In genomic region chr3R:4914439-4914880, dm6 we compare ENCODE assay signal across 4 fruit fly cellular contexts.
TF ChIP-seq lines count a peak whose summit lies in the region.

No protein-coding gene starts in this region.

- no peak for TF ChIP-seq CTCF in whole organism, embryonic (GFP tag; optimal IDR thresholded peaks at IDR 0.05; lab: Kevin White, UChicago)

TF ChIP-seq in whole organism, embryonic, 481 proteins besides CTCF, POLR2A, EP300 and RAD21:
- TF ChIP-seq Kr (GFP tag; optimal IDR thresholded peaks at IDR 0.05; lab: Kevin White, UChicago) (peak; percentile 78), grau (tag; optimal IDR thresholded peaks at IDR 0.05; lab: Kevin White, UChicago) (peak; percentile 40), CG32767 (GFP tag; IDR thresholded peaks at IDR 0.05; lab: Robert Waterston, UW) (no peak), B-H1 (GFP tag; IDR thresholded peaks at IDR 0.05; lab: Robert Waterston, UW) (no peak), crol (GFP tag; IDR thresholded peaks at IDR 0.05; lab: Robert Waterston, UW) (peak; percentile 86), zfh1 (GFP tag; IDR thresholded peaks at IDR 0.05; lab: Robert Waterston, UW) (0 out of 3 replicates have a peak, but pooled peaks have one; percentile 11), mld (GFP tag; IDR thresholded peaks at IDR 0.05; lab: Robert Waterston, UW; ENCODE audit: partially characterized antibody) (0 out of 3 replicates have a peak, but pooled peaks have one; percentile 15), cg (GFP tag; optimal IDR thresholded peaks at IDR 0.05; lab: Kevin White, UChicago) (peak; percentile 30), sens (GFP tag; lab: Kevin White, UChicago) (peak; percentile 83), tll (GFP tag; optimal IDR thresholded peaks at IDR 0.05; lab: Kevin White, UChicago) (peak in 1 of 2 experiments; percentile 53), MBD-R2 (GFP tag; IDR thresholded peaks at IDR 0.05; lab: Robert Waterston, UW) (0 out of 2 replicates have a peak, but pooled peaks have one; percentile 8), schlank (tag; optimal IDR thresholded peaks at IDR 0.05; lab: Kevin White, UChicago) (no peak), kni (GFP tag; optimal IDR thresholded peaks at IDR 0.05; lab: Kevin White, UChicago) (peak; percentile 25), cad (GFP tag; optimal IDR thresholded peaks at IDR 0.05; lab: Kevin White, UChicago) (peak; percentile 47), kah (GFP tag; optimal IDR thresholded peaks at IDR 0.05; lab: Kevin White, UChicago) (peak; percentile 41), nom (GFP tag; optimal IDR thresholded peaks at IDR 0.05; lab: Kevin White, UChicago) (peak; percentile 24), twi (tag; optimal IDR thresholded peaks at IDR 0.05; lab: Kevin White, UChicago) (peak; percentile 90), trh (GFP tag; optimal IDR thresholded peaks at IDR 0.05; lab: Kevin White, UChicago) (no peak), CG8924 (tag; optimal IDR thresholded peaks at IDR 0.05; lab: Kevin White, UChicago) (peak; percentile 22), CG2199 (GFP tag; IDR thresholded peaks at IDR 0.05; lab: Robert Waterston, UW) (peak; percentile 82; the same call in 1 of the 3 replicates), CG9727 (GFP tag; optimal IDR thresholded peaks at IDR 0.05; lab: Kevin White, UChicago) (no peak), D19A (tag; optimal IDR thresholded peaks at IDR 0.05; lab: Kevin White, UChicago) (peak; percentile 54)

TF ChIP-seq in whole organism, prepupa, 60 proteins besides CTCF, POLR2A, EP300 and RAD21 (continues in another document):
- no peak for TF ChIP-seq CG15336 (GFP tag; IDR thresholded peaks at IDR 0.05; lab: Robert Waterston, UW)
- TF ChIP-seq CG9139 (GFP tag; optimal IDR thresholded peaks at IDR 0.05; lab: Kevin White, UChicago) = peak; percentile 48
- TF ChIP-seq CG31627 (GFP tag; optimal IDR thresholded peaks at IDR 0.05; lab: Kevin White, UChicago) = no peak
- TF ChIP-seq achi (GFP tag; optimal IDR thresholded peaks at IDR 0.05; lab: Kevin White, UChicago) = no peak
- no peak for TF ChIP-seq CG11294 (GFP tag; IDR thresholded peaks at IDR 0.05; lab: Robert Waterston, UW)
- TF ChIP-seq CG8119 (GFP tag; IDR thresholded peaks at IDR 0.05; lab: Robert Waterston, UW) = no peak
- peak; percentile 38 for TF ChIP-seq fkh (GFP tag; optimal IDR thresholded peaks at IDR 0.05; lab: Kevin White, UChicago)
- no peak for TF ChIP-seq CG6854 (GFP tag; optimal IDR thresholded peaks at IDR 0.05; lab: Kevin White, UChicago)
- TF ChIP-seq CG8319 (GFP tag; optimal IDR thresholded peaks at IDR 0.05; lab: Kevin White, UChicago) = no peak
- TF ChIP-seq CG1621 (tag; optimal IDR thresholded peaks at IDR 0.05; lab: Kevin White, UChicago) = no peak
- TF ChIP-seq Met (GFP tag; optimal IDR thresholded peaks at IDR 0.05; lab: Kevin White, UChicago) = no peak
- TF ChIP-seq cyc (GFP tag; optimal IDR thresholded peaks at IDR 0.05; lab: Kevin White, UChicago) = no peak
- no peak for TF ChIP-seq CG10669 (GFP tag; optimal IDR thresholded peaks at IDR 0.05; lab: Kevin White, UChicago)
- TF ChIP-seq vri (GFP tag; optimal IDR thresholded peaks at IDR 0.05; lab: Kevin White, UChicago) = no peak
- TF ChIP-seq Sox15 (GFP tag; optimal IDR thresholded peaks at IDR 0.05; lab: Kevin White, UChicago) = no peak
- no peak for TF ChIP-seq Eip93F (GFP tag; optimal IDR thresholded peaks at IDR 0.05; lab: Kevin White, UChicago)
- TF ChIP-seq CG11902 (GFP tag; optimal IDR thresholded peaks at IDR 0.05; lab: Kevin White, UChicago) = no peak
- TF ChIP-seq CG7368 (GFP tag; optimal IDR thresholded peaks at IDR 0.05; lab: Kevin White, UChicago) = no peak
- no peak for TF ChIP-seq lz (GFP tag; optimal IDR thresholded peaks at IDR 0.05; lab: Kevin White, UChicago)
- TF ChIP-seq Eip78C (GFP tag; lab: Kevin White, UChicago) = peak; percentile 70
- TF ChIP-seq Ets96B (tag; optimal IDR thresholded peaks at IDR 0.05; lab: Kevin White, UChicago) = no peak
- no peak for TF ChIP-seq Smox (GFP tag; optimal IDR thresholded peaks at IDR 0.05; lab: Kevin White, UChicago)
- TF ChIP-seq salr (GFP tag; optimal IDR thresholded peaks at IDR 0.05; lab: Kevin White, UChicago) = peak in 1 of 2 experiments; percentile 1
- TF ChIP-seq Ets21C (GFP tag; optimal IDR thresholded peaks at IDR 0.05; lab: Kevin White, UChicago) = no peak
- peak; percentile 13 for TF ChIP-seq CG3919 (GFP tag; optimal IDR thresholded peaks at IDR 0.05; lab: Kevin White, UChicago)

TF ChIP-seq in whole organism, pupa, 21 proteins besides CTCF, POLR2A, EP300 and RAD21:
- peak; percentile 87 for TF ChIP-seq EcR (GFP tag; optimal IDR thresholded peaks at IDR 0.05; lab: Kevin White, UChicago)
- no peak for TF ChIP-seq CG4496 (GFP tag; IDR thresholded peaks at IDR 0.05; lab: Robert Waterston, UW)
- TF ChIP-seq CG15710 (tag; optimal IDR thresholded peaks at IDR 0.05; lab: Kevin White, UChicago) = no peak
- TF ChIP-seq Pif1B (GFP tag; optimal IDR thresholded peaks at IDR 0.05; lab: Kevin White, UChicago) = no peak
- TF ChIP-seq CG8301 (tag; optimal IDR thresholded peaks at IDR 0.05; lab: Kevin White, UChicago) = no peak
- no peak for TF ChIP-seq Pif1A (GFP tag; optimal IDR thresholded peaks at IDR 0.05; lab: Kevin White, UChicago)
- peak; percentile 6 for TF ChIP-seq CG8159 (tag; optimal IDR thresholded peaks at IDR 0.05; lab: Kevin White, UChicago)
- TF ChIP-seq CG13204 (GFP tag; optimal IDR thresholded peaks at IDR 0.05; lab: Kevin White, UChicago) = peak; percentile 32
- no peak for TF ChIP-seq CG34367 (tag; optimal IDR thresholded peaks at IDR 0.05; lab: Kevin White, UChicago)
- TF ChIP-seq CG14655 (GFP tag; optimal IDR thresholded peaks at IDR 0.05; lab: Kevin White, UChicago) = peak; percentile 25

TF ChIP-seq in whole organism, wandering third instar larva, 38 proteins besides CTCF, POLR2A, EP300 and RAD21:
- TF ChIP-seq Rel (GFP tag; optimal IDR thresholded peaks at IDR 0.05; lab: Kevin White, UChicago) (no peak), Rel (tag; optimal IDR thresholded peaks at IDR 0.05; lab: Kevin White, UChicago) (no peak), HLH106 (tag; optimal IDR thresholded peaks at IDR 0.05; lab: Kevin White, UChicago) (peak; percentile 6)
TF ChIP-seq in whole organism, wandering third instar larva: peak in this region for 1.

Comparison
In these comparisons a context has a peak if more than half of its experiments do, and no peak if none do; other contexts are left out.
1. Of the 7 proteins assayed by ChIP-seq in both whole organism, embryonic and whole organism, prepupa: peak only in whole organism, embryonic: none; only in whole organism, prepupa: Lpt; in both: none; in neither: 6.